Worm (Caenorhabditis elegans) whole organism, young adult: Measurements from ENCODE around the gene F22E5.13.
A peak's percentile ranks its signal among the peaks of the same experiment; 100 is the strongest.
"Not testable (repeated sequence)": the region's sequence is repeated elsewhere in the genome, so short reads cannot be mapped to it uniquely, and the experiment has no call there.

Experiments
- B0019.2 ChIP-seq: fragments of 200-800 bp; sonication (Bioruptor generic); conservative IDR thresholded peaks from 2 replicates; pipeline ENCODE4 v1.3.6; 2022; ENCODE audit warnings: missing genetic modification reagents, missing genetic modification characterization, missing compliant biosample characterization
- B0336.3 ChIP-seq: fragments of 200-800 bp; sonication (Bioruptor generic); IDR thresholded peaks from 2 replicates; pipeline ENCODE4 v1.3.6; 2022; ENCODE audit warnings: missing genetic modification characterization, missing compliant biosample characterization
- C17E4.6 ChIP-seq: fragments of 200-800 bp; sonication (Bioruptor generic); IDR thresholded peaks from 2 replicates; pipeline ENCODE4 v1.3.6; 2022; ENCODE audit warnings: missing genetic modification reagents, missing genetic modification characterization, missing compliant biosample characterization
- F10E7.11 ChIP-seq: sonication (generic microtip); optimal IDR thresholded peaks from 2 replicates; lab custom pipeline; 2017; ENCODE audit warnings: mild to moderate bottlenecking, missing genetic modification characterization, moderate library complexity, missing compliant biosample characterization
- F49E8.2 ChIP-seq: sonication (generic microtip); optimal IDR thresholded peaks from 3 replicates; lab custom pipeline; 2017; ENCODE audit warnings: missing genetic modification characterization, mild to moderate bottlenecking, missing compliant biosample characterization, antibody characterized with exemption, moderate library complexity; ENCODE audit not compliant: insufficient read depth
- F52B5.7 ChIP-seq: sonication (generic microtip); optimal IDR thresholded peaks from 2 replicates; lab custom pipeline; 2016; ENCODE audit warnings: mild to moderate bottlenecking, missing genetic modification characterization, missing compliant biosample characterization
- F55B11.4 ChIP-seq: sonication (generic microtip); optimal IDR thresholded peaks from 2 replicates; lab custom pipeline; 2016; ENCODE audit warnings: missing compliant biosample characterization, missing genetic modification characterization, borderline replicate concordance; ENCODE audit not compliant: insufficient read depth
- F57A8.1 ChIP-seq: fragments of 200-800 bp; sonication (Bioruptor generic); optimal IDR thresholded peaks from 2 replicates; lab custom pipeline; 2018; ENCODE audit warnings: mild to moderate bottlenecking, missing genetic modification characterization, moderate library complexity, missing compliant biosample characterization
- F57C9.4 ChIP-seq: sonication (generic microtip); optimal IDR thresholded peaks from 2 replicates; lab custom pipeline; 2017; ENCODE audit warnings: mild to moderate bottlenecking, missing genetic modification characterization, missing compliant biosample characterization
- Y53G8AR.9 ChIP-seq: fragments of 200-800 bp; sonication (Bioruptor generic); conservative IDR thresholded peaks from 2 replicates; pipeline ENCODE4 v1.3.6; 2022; ENCODE audit warnings: missing genetic modification reagents, missing genetic modification characterization, missing compliant biosample characterization
- Y67H2A.10 ChIP-seq: fragments of 200-800 bp; sonication (Bioruptor generic); conservative IDR thresholded peaks from 2 replicates; pipeline ENCODE4 v1.3.6; 2022; ENCODE audit warnings: missing genetic modification reagents, missing genetic modification characterization, missing compliant biosample characterization
- aptf-2 ChIP-seq: fragments of 200-800 bp; sonication (Bioruptor generic); conservative IDR thresholded peaks from 2 replicates; pipeline ENCODE4 v1.3.6; 2022; ENCODE audit warnings: missing genetic modification reagents, missing genetic modification characterization, missing compliant biosample characterization
- atf-7 ChIP-seq: sonication (generic microtip); optimal IDR thresholded peaks from 2 replicates; lab custom pipeline; 2017; ENCODE audit warnings: mild to moderate bottlenecking, missing genetic modification characterization, missing compliant biosample characterization
- attf-6 ChIP-seq: fragments of 200-800 bp; sonication (Bioruptor generic); IDR thresholded peaks from 2 replicates; pipeline ENCODE4 v1.3.6; 2022; ENCODE audit warnings: missing genetic modification reagents, missing genetic modification characterization, missing compliant biosample characterization
- cebp-1 ChIP-seq, 2 experiments: fragments of 200-800 bp in 1 of 2; sonication (Bioruptor generic) in 1 of 2; sonication (generic microtip) in 1 of 2; IDR thresholded peaks in 1 of 2; optimal IDR thresholded peaks in 1 of 2; 2 replicates each; pipeline versions ENCODE4 v1.3.6 to Lab custom; 2017 to 2022; ENCODE audit warnings: missing compliant biosample characterization in 2 of 2, missing genetic modification characterization in 2 of 2, mild to moderate bottlenecking in 1 of 2, missing genetic modification reagents in 1 of 2, moderate library complexity in 1 of 2
- cebp-2 ChIP-seq: fragments of 200-800 bp; sonication (Bioruptor generic); IDR thresholded peaks from 2 replicates; pipeline ENCODE4 v1.3.6; 2022; ENCODE audit warnings: missing genetic modification characterization, missing compliant biosample characterization
- chd-7 ChIP-seq: sonication (generic microtip); optimal IDR thresholded peaks from 2 replicates; lab custom pipeline; 2016; ENCODE audit warnings: mild to moderate bottlenecking, missing genetic modification characterization, moderate library complexity, missing compliant biosample characterization
- dox-1 ChIP-seq: fragments of 200-800 bp; sonication (Bioruptor generic); IDR thresholded peaks from 2 replicates; pipeline ENCODE4 v1.3.6; 2022; ENCODE audit warnings: missing genetic modification reagents, missing genetic modification characterization, missing compliant biosample characterization
- dpff-1 ChIP-seq: sonication (generic microtip); optimal IDR thresholded peaks from 2 replicates; lab custom pipeline; 2017; ENCODE audit warnings: mild to moderate bottlenecking, missing genetic modification characterization, missing compliant biosample characterization
- ekl-4 ChIP-seq: fragments of 200-800 bp; sonication (Bioruptor generic); IDR thresholded peaks from 2 replicates; pipeline ENCODE4 v1.3.6; 2022; ENCODE audit warnings: missing genetic modification reagents, missing genetic modification characterization, missing compliant biosample characterization
- gei-17 ChIP-seq: fragments of 200-800 bp; sonication (Bioruptor generic); optimal IDR thresholded peaks from 2 replicates; lab custom pipeline; 2018; ENCODE audit warnings: mild to moderate bottlenecking, missing genetic modification characterization, missing compliant biosample characterization
- hlh-12 ChIP-seq: sonication (generic microtip); optimal IDR thresholded peaks from 2 replicates; lab custom pipeline; 2016; ENCODE audit warnings: missing genetic modification characterization, missing compliant biosample characterization
- let-526 ChIP-seq: fragments of 200-800 bp; sonication (Bioruptor generic); IDR thresholded peaks from 2 replicates; pipeline ENCODE4 v1.3.6; 2022; ENCODE audit warnings: missing genetic modification reagents, missing genetic modification characterization, missing compliant biosample characterization
- lin-26 ChIP-seq: fragments of 200-800 bp; sonication (Bioruptor generic); IDR thresholded peaks from 2 replicates; pipeline ENCODE4 v1.3.6; 2022; ENCODE audit warnings: missing genetic modification reagents, missing genetic modification characterization, missing compliant biosample characterization
- lin-35 ChIP-seq, 3 experiments: fragments of 150-350 bp in 2 of 3; sonication (generic microtip) in 1 of 3; optimal IDR thresholded peaks; 2 replicates each; lab custom pipeline; 2014 to 2018; ENCODE audit warnings: missing biosample characterization in 3 of 3, missing genetic modification characterization in 3 of 3, missing genetic modification reagents in 3 of 3
- nhr-80 ChIP-seq: sonication (generic microtip); optimal IDR thresholded peaks from 2 replicates; lab custom pipeline; 2016; ENCODE audit warnings: missing genetic modification characterization, missing compliant biosample characterization
- nhr-90 ChIP-seq: sonication (generic microtip); optimal IDR thresholded peaks from 2 replicates; lab custom pipeline; 2016; ENCODE audit warnings: missing genotype, mild to moderate bottlenecking, missing genetic modification characterization, missing compliant biosample characterization
- pha-4 ChIP-seq: fragments of 150-350 bp; sonication (generic microtip); optimal IDR thresholded peaks from 2 replicates; lab custom pipeline; 2014; ENCODE audit warnings: missing biosample characterization, missing genetic modification reagents, missing genetic modification characterization
- snpc-4 ChIP-seq, 5 experiments: fragments of 150-350 bp in 1 of 5; sonication (generic microtip) in 4 of 5; optimal IDR thresholded peaks; 2 replicates each; lab custom pipeline; 2014 to 2018; ENCODE audit warnings: missing genetic modification characterization in 5 of 5, missing biosample characterization in 3 of 5, antibody characterized with exemption in 2 of 5, mild to moderate bottlenecking in 2 of 5, missing compliant biosample characterization in 2 of 5, missing genotype in 2 of 5, moderate library complexity in 2 of 5, missing genetic modification reagents in 1 of 5
- sptf-2 ChIP-seq: fragments of 200-800 bp; sonication (Bioruptor generic); optimal IDR thresholded peaks from 2 replicates; lab custom pipeline; 2018; ENCODE audit warnings: mild to moderate bottlenecking, missing genetic modification characterization, missing compliant biosample characterization
- tbp1 ChIP-seq: fragments of 200-800 bp; sonication (Bioruptor generic); optimal IDR thresholded peaks from 2 replicates; lab custom pipeline; 2018; ENCODE audit warnings: mild to moderate bottlenecking, missing genetic modification characterization, missing compliant biosample characterization
- zfh-2 ChIP-seq: fragments of 200-800 bp; sonication (Bioruptor generic); conservative IDR thresholded peaks from 2 replicates; pipeline ENCODE4 v1.3.6; 2022; ENCODE audit warnings: missing genetic modification reagents, missing genetic modification characterization, missing compliant biosample characterization
- zim-3 ChIP-seq: sonication (generic microtip); optimal IDR thresholded peaks from 2 replicates; lab custom pipeline; 2017; ENCODE audit warnings: mild to moderate bottlenecking, missing genetic modification characterization, moderate library complexity, missing compliant biosample characterization
- ztf-28 ChIP-seq: fragments of 200-800 bp; sonication (Bioruptor generic); IDR thresholded peaks from 2 replicates; pipeline ENCODE4 v1.3.6; 2022; ENCODE audit warnings: missing genetic modification reagents, missing genetic modification characterization, missing compliant biosample characterization

The F22E5.13 gene

ce11 chrII:2619148-2619547 lies 30.3 kb downstream of the F22E5.13 start, which contains the start of gene msrp-6:
Gene msrp-6 (plus strand): TSS chrII:2619448.
- TF ChIP-seq dpff-1 (tag; lab: Kevin White, UChicago); F52B5.7; aptf-2 (GFP tag; lab: Robert Waterston, UW): not testable (repeated sequence)

ce11 chrII:2616634-2617033 lies 32.8 kb downstream of the F22E5.13 start, which contains the start of gene msrp-5:
Gene msrp-5 (plus strand): TSS chrII:2616934.
- TF ChIP-seq nhr-90, nhr-80, pha-4 (tag; lab: Kevin White, UChicago): not testable (repeated sequence)
- TF ChIP-seq, all 124 proteins: peak for 0; not testable (repeated sequence) for 124

ce11 chrII:2612278-2612677 lies 37.2 kb downstream of the F22E5.13 start, which contains the start of gene D2062.13:
Gene D2062.13 (plus strand): TSS chrII:2612578.
- TF ChIP-seq lin-26 (GFP tag; lab: Robert Waterston, UW); F49E8.2 (tag; lab: Kevin White, UChicago); cebp-1 (GFP tag; IDR thresholded peaks at IDR 0.05; lab: Robert Waterston, UW); cebp-1 (tag; optimal IDR thresholded peaks at IDR 0.05; lab: Kevin White, UChicago): not testable (repeated sequence)

- 0 out of 2 replicates have a peak, but pooled peaks have one; percentile 9 for TF ChIP-seq ztf-28 (GFP tag; lab: Robert Waterston, UW)
- no peak for TF ChIP-seq sptf-2 (GFP tag; lab: Kevin White, UChicago)
These were observed 38.4 kb downstream of the F22E5.13 start for ce11 chrII:2611009-2611408.

- TF ChIP-seq snpc-4 (GFP tag; optimal IDR thresholded peaks at IDR 0.05; lab: Kevin White, UChicago) (no peak), snpc-4 (tag; optimal IDR thresholded peaks at IDR 0.05; lab: Kevin White, UChicago) (no peak), zfh-2 (GFP tag; lab: Robert Waterston, UW) (0 out of 2 replicates have a peak, but pooled peaks have one; percentile 54), hlh-12 (tag; lab: Kevin White, UChicago) (no peak), F57A8.1 (GFP tag; lab: Kevin White, UChicago) (no peak), nhr-80 (tag; lab: Kevin White, UChicago) (peak; percentile 67), F10E7.11 (tag; lab: Kevin White, UChicago) (no peak), Y53G8AR.9 (GFP tag; lab: Robert Waterston, UW) (no peak), atf-7 (tag; lab: Kevin White, UChicago) (peak; percentile 56), dox-1 (GFP tag; lab: Robert Waterston, UW) (peak; percentile 63; the same call in 1 of the 2 replicates), B0019.2 (GFP tag; lab: Robert Waterston, UW) (no peak), gei-17 (GFP tag; lab: Kevin White, UChicago) (no peak), C17E4.6 (GFP tag; lab: Robert Waterston, UW) (no peak), attf-6 (GFP tag; lab: Robert Waterston, UW) (no peak), lin-35 (GFP tag; optimal IDR thresholded peaks at IDR 0.05; lab: Kevin White, UChicago) (no peak), tbp1 (GFP tag; lab: Kevin White, UChicago) (no peak)
These were observed 39.1 kb downstream of the F22E5.13 start, which contains the start of gene sri-38 for ce11 chrII:2610202-2610912. Gene sri-38 (plus strand): TSS chrII:2610862.

ce11 chrII:2605319-2605718 lies 44.1 kb downstream of the F22E5.13 start, which contains the start of gene sri-77:
Gene sri-77 (minus strand): TSS chrII:2605419.
- TF ChIP-seq Y67H2A.10 (GFP tag; lab: Robert Waterston, UW) (no peak), zim-3 (tag; lab: Kevin White, UChicago) (no peak), chd-7 (tag; lab: Kevin White, UChicago) (no peak), F55B11.4 (tag; lab: Kevin White, UChicago) (no peak), dox-1 (GFP tag; lab: Robert Waterston, UW) (no peak), B0336.3 (GFP tag; lab: Robert Waterston, UW) (no peak), ekl-4 (GFP tag; lab: Robert Waterston, UW) (no peak), cebp-2 (GFP tag; lab: Robert Waterston, UW) (no peak), let-526 (GFP tag; lab: Robert Waterston, UW) (no peak), F57C9.4 (tag; lab: Kevin White, UChicago) (no peak)
- TF ChIP-seq, all 124 proteins: peak for 0
